Fruit fly (Drosophila melanogaster) whole organism, embryonic: ENCODE measurements around the gene RunxB.

Source experiments
- CG10321 ChIP-seq: fragments of 200-800 bp; sonication (Bioruptor generic); IDR thresholded peaks from 2 replicates; pipeline ENCODE4 v1.3.6; 2022; ENCODE audit warnings: missing biosample characterization, missing genetic modification characterization
- CG10431 ChIP-seq: fragments of 200-800 bp; sonication (Bioruptor generic); optimal IDR thresholded peaks from 3 replicates; lab custom pipeline; 2018; ENCODE audit warnings: missing biosample characterization, mild to moderate bottlenecking, missing genetic modification characterization
- CG12219 ChIP-seq: fragments of 200-800 bp; sonication (Bioruptor generic); optimal IDR thresholded peaks from 3 replicates; lab custom pipeline; 2018; ENCODE audit warnings: missing biosample characterization, mild to moderate bottlenecking, missing genetic modification characterization
- CG1603 ChIP-seq: fragments of 200-800 bp; sonication (Bioruptor generic); optimal IDR thresholded peaks from 2 replicates; lab custom pipeline; 2019; ENCODE audit warnings: missing biosample characterization, mild to moderate bottlenecking, missing genetic modification characterization, moderate library complexity
- CG1647 ChIP-seq: fragments of 200-800 bp; sonication (Bioruptor generic); optimal IDR thresholded peaks from 3 replicates; lab custom pipeline; 2016; ENCODE audit warnings: missing biosample characterization, missing genetic modification characterization
- CG16813 ChIP-seq: fragments of 200-800 bp; sonication (Bioruptor generic); IDR thresholded peaks from 3 replicates; pipeline ENCODE4 v1.3.6; 2022; ENCODE audit warnings: missing biosample characterization, missing genetic modification characterization; ENCODE audit not compliant: partially characterized antibody
- CG17612 ChIP-seq: fragments of 200-800 bp; sonication (Bioruptor generic); IDR thresholded peaks from 2 replicates; pipeline ENCODE4 v1.3.6; 2022; ENCODE audit warnings: missing biosample characterization, missing genetic modification characterization
- CG18011 ChIP-seq: fragments of 200-800 bp; sonication (Bioruptor generic); optimal IDR thresholded peaks from 2 replicates; lab custom pipeline; 2017; ENCODE audit warnings: missing biosample characterization, missing genetic modification characterization, mild to moderate bottlenecking, moderate library complexity, missing genotype
- CG18599 ChIP-seq: fragments of 200-800 bp; sonication (Bioruptor generic); optimal IDR thresholded peaks from 3 replicates; lab custom pipeline; 2017; ENCODE audit warnings: missing biosample characterization, missing genetic modification characterization, mild to moderate bottlenecking, moderate library complexity, missing genetic modification reagents
- CG32772 ChIP-seq: fragments of 200-800 bp; sonication (Bioruptor generic); IDR thresholded peaks from 2 replicates; pipeline ENCODE4 v1.3.6; 2022; ENCODE audit warnings: missing biosample characterization, missing genetic modification characterization
- CG34376 ChIP-seq: fragments of 200-800 bp; sonication (Bioruptor generic); optimal IDR thresholded peaks from 2 replicates; lab custom pipeline; 2018; ENCODE audit warnings: missing biosample characterization, mild to moderate bottlenecking, missing genetic modification characterization
- CG4707 ChIP-seq: fragments of 200-800 bp; sonication (Bioruptor generic); optimal IDR thresholded peaks from 2 replicates; lab custom pipeline; 2018; ENCODE audit warnings: missing biosample characterization, mild to moderate bottlenecking, missing genetic modification characterization, moderate library complexity
- CG6272 ChIP-seq: fragments of 200-800 bp; sonication (Bioruptor generic); IDR thresholded peaks from 2 replicates; pipeline ENCODE4 v1.3.6; 2022; ENCODE audit warnings: missing biosample characterization, missing genetic modification characterization
- CG7839 ChIP-seq: fragments of 200-800 bp; sonication (Bioruptor generic); optimal IDR thresholded peaks from 3 replicates; lab custom pipeline; 2018; ENCODE audit warnings: missing biosample characterization, mild to moderate bottlenecking, missing genetic modification characterization, moderate library complexity
- Dip3 ChIP-seq: fragments of 200-800 bp; sonication (Bioruptor generic); optimal IDR thresholded peaks from 3 replicates; lab custom pipeline; 2016; ENCODE audit warnings: missing biosample characterization, missing genetic modification characterization
- Dll ChIP-seq: fragments of 200-800 bp; sonication (Bioruptor generic); IDR thresholded peaks from 4 replicates; pipeline ENCODE4 v1.3.6; 2022; ENCODE audit warnings: missing biosample characterization, missing genetic modification characterization; ENCODE audit not compliant: partially characterized antibody
- Ets65A ChIP-seq: fragments of 200-800 bp; sonication (Bioruptor generic); peaks from one replicate; lab custom pipeline; 2016; ENCODE audit warnings: missing biosample characterization, missing genetic modification characterization
- Kr ChIP-seq: fragments of 200-800 bp; sonication (Bioruptor generic); optimal IDR thresholded peaks from 2 replicates; lab custom pipeline; 2017; ENCODE audit warnings: missing biosample characterization, mild to moderate bottlenecking, missing genetic modification characterization
- Mrtf ChIP-seq: fragments of 200-800 bp; sonication (Bioruptor generic); IDR thresholded peaks from 3 replicates; pipeline ENCODE4 v1.3.6; 2022; ENCODE audit warnings: missing biosample characterization, missing genetic modification characterization
- NFAT ChIP-seq: fragments of 200-800 bp; sonication (Bioruptor generic); IDR thresholded peaks from 2 replicates; pipeline ENCODE4 v1.3.6; 2022; ENCODE audit warnings: missing biosample characterization, missing genetic modification characterization
- Ptx1 ChIP-seq: fragments of 200-800 bp; sonication (Bioruptor generic); IDR thresholded peaks from 2 replicates; pipeline ENCODE4 v1.3.6; 2022; ENCODE audit warnings: missing biosample characterization, missing genetic modification characterization
- Side ChIP-seq: fragments of 200-800 bp; sonication (Bioruptor generic); optimal IDR thresholded peaks from 2 replicates; lab custom pipeline; 2016; ENCODE audit warnings: missing biosample characterization, missing genetic modification characterization
- Sry-δ ChIP-seq: fragments of 200-800 bp; sonication (Bioruptor generic); optimal IDR thresholded peaks from 2 replicates; lab custom pipeline; 2016; ENCODE audit warnings: missing biosample characterization, missing genetic modification characterization
- Stat92E ChIP-seq, 3 experiments: fragments of >200 bp in 2 of 3; fragments of 200-800 bp in 1 of 3; sonication (Bioruptor generic) in 1 of 3; optimal IDR thresholded peaks; 2 replicates each; lab custom pipeline; 2017 to 2019; ENCODE audit warnings: missing biosample characterization in 3 of 3, missing genetic modification characterization in 3 of 3, mild to moderate bottlenecking in 1 of 3, moderate library complexity in 1 of 3
- Xrp1 ChIP-seq: fragments of 200-800 bp; sonication (Bioruptor generic); IDR thresholded peaks from 2 replicates; pipeline ENCODE4 v1.3.6; 2022; ENCODE audit warnings: missing biosample characterization, missing genetic modification characterization
- ap ChIP-seq: fragments of 200-800 bp; sonication (Bioruptor generic); IDR thresholded peaks from 2 replicates; pipeline ENCODE4 v1.3.6; 2022; ENCODE audit warnings: missing biosample characterization, missing genetic modification characterization
- ara ChIP-seq: fragments of 200-800 bp; sonication (Bioruptor generic); IDR thresholded peaks from 2 replicates; pipeline ENCODE4 v1.3.6; 2022; ENCODE audit warnings: missing biosample characterization, missing genetic modification characterization
- bigmax ChIP-seq: fragments of 200-800 bp; sonication (Bioruptor generic); optimal IDR thresholded peaks from 2 replicates; lab custom pipeline; 2018; ENCODE audit warnings: missing biosample characterization, mild to moderate bottlenecking, missing genetic modification characterization
- bowl ChIP-seq: fragments of 200-800 bp; sonication (Bioruptor generic); IDR thresholded peaks from 2 replicates; pipeline ENCODE4 v1.3.6; 2022; ENCODE audit warnings: missing biosample characterization, missing genetic modification characterization
- btn ChIP-seq: fragments of 200-800 bp; sonication (Bioruptor generic); optimal IDR thresholded peaks from 2 replicates; lab custom pipeline; 2016; ENCODE audit warnings: missing biosample characterization, missing genetic modification characterization
- cg ChIP-seq: fragments of 200-800 bp; sonication (Bioruptor generic); optimal IDR thresholded peaks from 3 replicates; lab custom pipeline; 2019; ENCODE audit warnings: missing biosample characterization, mild to moderate bottlenecking, missing genetic modification characterization, moderate library complexity
- chif ChIP-seq, 2 experiments: fragments of 200-800 bp; sonication (Bioruptor generic); optimal IDR thresholded peaks; 3 replicates each; lab custom pipeline; 2016; ENCODE audit warnings: missing biosample characterization in 2 of 2, missing genetic modification characterization in 2 of 2
- ci ChIP-seq: fragments of 200-800 bp; sonication (Bioruptor generic); IDR thresholded peaks from 3 replicates; pipeline ENCODE4 v1.3.6; 2022; ENCODE audit warnings: missing biosample characterization, missing genetic modification characterization
- crc ChIP-seq: fragments of 200-800 bp; sonication (Bioruptor generic); optimal IDR thresholded peaks from 2 replicates; lab custom pipeline; 2016; ENCODE audit warnings: missing biosample characterization, missing genetic modification characterization
- danr ChIP-seq: fragments of 200-800 bp; sonication (Bioruptor generic); IDR thresholded peaks from 2 replicates; pipeline ENCODE4 v1.3.6; 2022; ENCODE audit warnings: missing biosample characterization, missing genetic modification characterization
- dimm ChIP-seq: fragments of 200-800 bp; sonication (Bioruptor generic); IDR thresholded peaks from 2 replicates; pipeline ENCODE4 v1.3.6; 2022; ENCODE audit warnings: missing biosample characterization, missing genetic modification characterization
- grn ChIP-seq: fragments of 200-800 bp; sonication (Bioruptor generic); optimal IDR thresholded peaks from 3 replicates; lab custom pipeline; 2017; ENCODE audit warnings: missing biosample characterization, missing genetic modification characterization
- lola ChIP-seq, 3 experiments: fragments of >200 bp in 2 of 3; fragments of 200-800 bp in 1 of 3; sonication (Bioruptor generic) in 1 of 3; optimal IDR thresholded peaks; 2 replicates each; lab custom pipeline; 2017 to 2019; ENCODE audit warnings: missing biosample characterization in 3 of 3, missing genetic modification characterization in 3 of 3, mild to moderate bottlenecking in 1 of 3, moderate library complexity in 1 of 3
- mirr ChIP-seq: fragments of 200-800 bp; sonication (Bioruptor generic); optimal IDR thresholded peaks from 3 replicates; lab custom pipeline; 2018; ENCODE audit warnings: missing biosample characterization, mild to moderate bottlenecking, missing genetic modification characterization
- pan ChIP-seq, 4 experiments: fragments of >200 bp in 3 of 4; fragments of 200-800 bp in 1 of 4; sonication (Bioruptor generic) in 1 of 4; optimal IDR thresholded peaks in 3 of 4; IDR thresholded peaks in 1 of 4; 2 replicates each; pipeline versions ENCODE4 v1.3.6 to Lab custom; 2017 to 2022; ENCODE audit warnings: missing biosample characterization in 2 of 4, missing genetic modification characterization in 2 of 4, mixed read lengths in 1 of 4
- pros ChIP-seq: fragments of 200-800 bp; sonication (Bioruptor generic); optimal IDR thresholded peaks from 3 replicates; lab custom pipeline; 2019; ENCODE audit warnings: missing biosample characterization, mild to moderate bottlenecking, missing genetic modification characterization, moderate library complexity
- sim ChIP-seq: fragments of 200-800 bp; sonication (Bioruptor generic); IDR thresholded peaks from 2 replicates; pipeline ENCODE4 v1.3.6; 2022; ENCODE audit warnings: missing biosample characterization, missing genetic modification characterization
- so ChIP-seq: fragments of 200-800 bp; sonication (Bioruptor generic); IDR thresholded peaks from 3 replicates; pipeline ENCODE4 v1.3.6; 2022; ENCODE audit warnings: missing biosample characterization, missing genetic modification characterization
- tup ChIP-seq: fragments of 200-800 bp; sonication (Bioruptor generic); optimal IDR thresholded peaks from 2 replicates; lab custom pipeline; 2016; ENCODE audit warnings: missing biosample characterization, mild to moderate bottlenecking, missing genetic modification characterization, moderate library complexity
- unpg ChIP-seq: fragments of 200-800 bp; sonication (Bioruptor generic); optimal IDR thresholded peaks from 3 replicates; lab custom pipeline; 2018; ENCODE audit warnings: missing biosample characterization, mild to moderate bottlenecking, missing genetic modification characterization, moderate library complexity
- zfh1 ChIP-seq: fragments of 200-800 bp; sonication (Bioruptor generic); IDR thresholded peaks from 3 replicates; pipeline ENCODE4 v1.3.6; 2022; ENCODE audit warnings: missing biosample characterization, missing genetic modification characterization

Gene RunxB

dm6 chrX:20495117-20495516 is 43.2 kb upstream of the RunxB start:
- peak; percentile 42 for TF ChIP-seq Ets65A (GFP tag; lab: Kevin White, UChicago)
- no peak for TF ChIP-seq pan (optimal IDR thresholded peaks at IDR 0.05; lab: Kevin White, UChicago)
- peak in 1 of 2 experiments; percentile 24 for TF ChIP-seq pan (GFP tag; optimal IDR thresholded peaks at IDR 0.05 in 1 of 2, IDR thresholded peaks at IDR 0.05 in 1 of 2)
- no peak for TF ChIP-seq CG1603
- no peak for TF ChIP-seq CG7839 (tag; lab: Kevin White, UChicago)
- no peak for TF ChIP-seq pros
- peak; percentile 59 for TF ChIP-seq grn

dm6 chrX:20495767-20496656 is 42.3 kb upstream of the RunxB start:
- TF ChIP-seq zfh1 (GFP tag; lab: Robert Waterston, UW), result peak; percentile 75
- no peak for TF ChIP-seq btn (GFP tag; lab: Kevin White, UChicago)
- TF ChIP-seq Sry-δ (GFP tag; lab: Kevin White, UChicago), result peak; percentile 11
- peak; percentile 38 for TF ChIP-seq CG1647 (GFP tag; lab: Kevin White, UChicago)
- TF ChIP-seq Kr (GFP tag; lab: Kevin White, UChicago), result no peak
- no peak for TF ChIP-seq cg (GFP tag; lab: Kevin White, UChicago)
- no peak for TF ChIP-seq Dll (GFP tag; lab: Robert Waterston, UW)
- TF ChIP-seq CG18011 (GFP tag; lab: Kevin White, UChicago), result no peak
- TF ChIP-seq Xrp1, result peak; percentile 77
- TF ChIP-seq CG18599 (GFP tag; lab: Kevin White, UChicago), result peak; percentile 61
- TF ChIP-seq CG6272 (GFP tag; lab: Robert Waterston, UW), result no peak
- 0 out of 3 replicates have a peak, but pooled peaks have one; percentile 10 for TF ChIP-seq Mrtf (GFP tag; lab: Robert Waterston, UW)
- TF ChIP-seq Stat92E (GFP tag; optimal IDR thresholded peaks at IDR 0.05; lab: Kevin White, UChicago), result no peak
- TF ChIP-seq bowl (GFP tag; lab: Robert Waterston, UW), result no peak
- TF ChIP-seq Ptx1 (GFP tag; lab: Robert Waterston, UW), result peak; percentile 69
- TF ChIP-seq CG10431 (GFP tag; lab: Kevin White, UChicago), result no peak
- peak; percentile 21; the same call in 1 of the 3 replicates for TF ChIP-seq so (GFP tag; lab: Robert Waterston, UW)
- no peak for TF ChIP-seq CG17612 (GFP tag; lab: Robert Waterston, UW)
- peak; percentile 42 for TF ChIP-seq Dip3 (GFP tag; lab: Kevin White, UChicago)
- no peak for TF ChIP-seq tup
- peak; percentile 45; the same call in 1 of the 2 replicates for TF ChIP-seq ap (GFP tag; lab: Robert Waterston, UW)
- TF ChIP-seq danr (GFP tag; lab: Robert Waterston, UW), result 0 out of 2 replicates have a peak, but pooled peaks have one; percentile 19
- TF ChIP-seq chif (GFP tag; optimal IDR thresholded peaks at IDR 0.05; lab: Kevin White, UChicago), result peak; percentile 30 to 71
- TF ChIP-seq ara (GFP tag; lab: Robert Waterston, UW), result no peak
- no peak for TF ChIP-seq CG4707 (GFP tag; lab: Kevin White, UChicago)
- TF ChIP-seq sim (GFP tag; lab: Robert Waterston, UW), result no peak
- TF ChIP-seq CG34376, result no peak
- TF ChIP-seq CG10321 (GFP tag; lab: Robert Waterston, UW), result no peak
- no peak for TF ChIP-seq dimm (GFP tag; lab: Robert Waterston, UW)
- peak; percentile 22 for TF ChIP-seq CG12219 (GFP tag; lab: Kevin White, UChicago)
- no peak for TF ChIP-seq bigmax (GFP tag; lab: Kevin White, UChicago)
- no peak for TF ChIP-seq CG16813 (GFP tag; lab: Robert Waterston, UW)
- TF ChIP-seq mirr (GFP tag; lab: Kevin White, UChicago), result no peak
- peak in 1 of 3 experiments; percentile 72 for TF ChIP-seq lola (GFP tag; optimal IDR thresholded peaks at IDR 0.05; lab: Kevin White, UChicago)
- no peak for TF ChIP-seq crc (GFP tag; lab: Kevin White, UChicago)
- peak; percentile 58 for TF ChIP-seq Side (GFP tag; lab: Kevin White, UChicago)
- TF ChIP-seq ci (GFP tag; lab: Robert Waterston, UW), result peak; percentile 66; the same call in 2 of the 3 replicates
- peak; percentile 65 for TF ChIP-seq unpg (GFP tag; lab: Kevin White, UChicago)
- TF ChIP-seq CG32772, result peak; percentile 59; the same call in 1 of the 2 replicates
- TF ChIP-seq NFAT (GFP tag; lab: Robert Waterston, UW), result 0 out of 2 replicates have a peak, but pooled peaks have one; percentile 16
